Fruit fly (Drosophila melanogaster) whole organism: ENCODE data around the gene CG18814.

ENCODE experiments used
- EcR ChIP-seq, 2 experiments: fragments of >200 bp; optimal IDR thresholded peaks; 2 replicates each; lab custom pipeline; 2017; ENCODE audit warnings: missing biosample characterization in 2 of 2, missing genetic modification characterization in 2 of 2, missing genetic modification reagents in 2 of 2
- pan ChIP-seq: fragments of >200 bp; optimal IDR thresholded peaks from 2 replicates; lab custom pipeline; 2017
- usp ChIP-seq: fragments of >200 bp; optimal IDR thresholded peaks from 2 replicates; lab custom pipeline; 2017; ENCODE audit warnings: missing biosample characterization, missing genetic modification characterization, mixed read lengths

DNA sequence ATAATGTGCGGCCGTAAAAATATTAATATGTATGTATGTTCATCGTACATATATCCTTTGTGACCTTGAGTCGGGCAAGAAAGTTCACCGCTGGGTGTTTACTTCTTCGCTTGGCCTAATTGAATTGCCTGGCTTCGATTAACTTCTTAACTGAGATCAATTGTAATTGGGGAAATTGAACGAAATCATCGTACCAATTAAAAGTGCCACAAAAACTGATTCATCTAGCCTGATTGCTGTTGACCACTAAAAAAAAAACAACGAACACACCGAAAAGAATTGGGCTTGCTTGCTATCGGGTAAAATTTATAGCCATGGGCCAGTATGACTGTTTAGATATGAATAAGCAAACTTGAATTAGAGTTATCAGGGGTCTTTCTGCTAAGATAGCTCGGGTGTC, 32.6 kb downstream of the CG18814 start:
- no peak for TF ChIP-seq EcR (GFP tag; optimal IDR thresholded peaks at IDR 0.05; lab: Kevin White, UChicago)
- TF ChIP-seq usp, result no peak
- no peak for TF ChIP-seq pan (lab: Kevin White, UChicago)
